Fruit fly (Drosophila melanogaster) whole organism, prepupa: ENCODE results near the gene if.
A peak's percentile ranks its signal among the peaks of the same experiment; 100 is the strongest.

Experiments used
- Blimp-1 ChIP-seq: fragments of 200-800 bp; sonication (Bioruptor generic); optimal IDR thresholded peaks from 3 replicates; lab custom pipeline; 2017; ENCODE audit warnings: missing biosample characterization, missing genetic modification characterization, mild to moderate bottlenecking, moderate library complexity, missing genetic modification reagents
- CG10631 ChIP-seq: fragments of 200-800 bp; sonication (Bioruptor generic); optimal IDR thresholded peaks from 2 replicates; lab custom pipeline; 2016; ENCODE audit warnings: missing biosample characterization, missing genetic modification characterization
- CG10669 ChIP-seq: fragments of 200-800 bp; sonication (Bioruptor generic); optimal IDR thresholded peaks from 3 replicates; lab custom pipeline; 2018; ENCODE audit warnings: missing biosample characterization, mild to moderate bottlenecking, missing genetic modification characterization, moderate library complexity
- CG11294 ChIP-seq: fragments of 200-800 bp; sonication (Bioruptor generic); IDR thresholded peaks from 2 replicates; pipeline ENCODE4 v1.3.6; 2022; ENCODE audit warnings: missing biosample characterization, missing genetic modification characterization
- CG11762 ChIP-seq: fragments of 200-800 bp; sonication (Bioruptor generic); optimal IDR thresholded peaks from 3 replicates; lab custom pipeline; 2016; ENCODE audit warnings: missing biosample characterization, missing genetic modification characterization; ENCODE audit not compliant: insufficient read depth
- CG15336 ChIP-seq: fragments of 200-800 bp; sonication (Bioruptor generic); IDR thresholded peaks from 2 replicates; pipeline ENCODE4 v1.3.6; 2022; ENCODE audit warnings: missing biosample characterization, missing genetic modification characterization
- CG1621 ChIP-seq: fragments of 200-800 bp; sonication (Bioruptor generic); optimal IDR thresholded peaks from 3 replicates; lab custom pipeline; 2018; ENCODE audit warnings: missing biosample characterization, mild to moderate bottlenecking, missing genetic modification characterization
- CG16779 ChIP-seq: fragments of 200-800 bp; sonication (Bioruptor generic); optimal IDR thresholded peaks from 3 replicates; lab custom pipeline; 2017; ENCODE audit warnings: missing biosample characterization, mild to moderate bottlenecking, missing genetic modification characterization
- CG3032 ChIP-seq: fragments of 200-800 bp; optimal IDR thresholded peaks from 2 replicates; lab custom pipeline; 2019; ENCODE audit warnings: missing biosample characterization, mild to moderate bottlenecking, missing genetic modification characterization, moderate library complexity
- CG32006 ChIP-seq: fragments of 200-800 bp; sonication (Bioruptor generic); optimal IDR thresholded peaks from 3 replicates; lab custom pipeline; 2017; ENCODE audit warnings: missing biosample characterization, mild to moderate bottlenecking, missing genetic modification characterization
- CG34406 ChIP-seq: fragments of 200-800 bp; sonication (Bioruptor generic); optimal IDR thresholded peaks from 3 replicates; lab custom pipeline; 2016; ENCODE audit warnings: missing biosample characterization, missing genetic modification characterization
- CG3919 ChIP-seq: fragments of 200-800 bp; sonication (Bioruptor generic); optimal IDR thresholded peaks from 3 replicates; lab custom pipeline; 2016; ENCODE audit warnings: missing biosample characterization, missing genetic modification characterization
- CG4318 ChIP-seq: fragments of 200-800 bp; sonication (Bioruptor generic); optimal IDR thresholded peaks from 3 replicates; lab custom pipeline; 2017; ENCODE audit warnings: missing biosample characterization, mild to moderate bottlenecking, missing genetic modification characterization
- CG6163 ChIP-seq: fragments of 200-800 bp; sonication (Bioruptor generic); IDR thresholded peaks from 3 replicates; pipeline ENCODE4 v1.3.6; 2022; ENCODE audit warnings: missing biosample characterization, missing genetic modification characterization
- CG6276 ChIP-seq: fragments of 200-800 bp; sonication (Bioruptor generic); optimal IDR thresholded peaks from 2 replicates; lab custom pipeline; 2017; ENCODE audit warnings: missing biosample characterization, mild to moderate bottlenecking, missing genetic modification characterization
- CG6808 ChIP-seq: fragments of 200-800 bp; sonication (Bioruptor generic); optimal IDR thresholded peaks from 3 replicates; lab custom pipeline; 2017; ENCODE audit warnings: missing biosample characterization, missing genetic modification characterization, mild to moderate bottlenecking, moderate library complexity, missing genetic modification reagents
- CG6854 ChIP-seq: fragments of 200-800 bp; sonication (Bioruptor generic); optimal IDR thresholded peaks from 2 replicates; lab custom pipeline; 2017; ENCODE audit warnings: missing biosample characterization, mild to moderate bottlenecking, missing genetic modification characterization
- CG8119 ChIP-seq: fragments of 200-800 bp; sonication (Bioruptor generic); IDR thresholded peaks from 3 replicates; pipeline ENCODE4 v1.3.6; 2022; ENCODE audit warnings: missing biosample characterization, missing genetic modification characterization
- CG8319 ChIP-seq: fragments of 200-800 bp; sonication (Bioruptor generic); optimal IDR thresholded peaks from 3 replicates; lab custom pipeline; 2016; ENCODE audit warnings: missing biosample characterization, missing genetic modification characterization
- CG8632 ChIP-seq: fragments of 200-800 bp; sonication (Bioruptor generic); optimal IDR thresholded peaks from 3 replicates; lab custom pipeline; 2016; ENCODE audit warnings: missing biosample characterization, missing genetic modification characterization
- CG9139 ChIP-seq: fragments of 200-800 bp; sonication (Bioruptor generic); optimal IDR thresholded peaks from 3 replicates; lab custom pipeline; 2017; ENCODE audit warnings: missing biosample characterization, mild to moderate bottlenecking, missing genetic modification characterization
- Eip75B ChIP-seq: fragments of 200-800 bp; sonication (Bioruptor generic); optimal IDR thresholded peaks from 3 replicates; lab custom pipeline; 2016; ENCODE audit warnings: missing biosample characterization, missing genetic modification characterization
- Eip78C ChIP-seq: fragments of 200-800 bp; sonication (Bioruptor generic); peaks from one replicate; lab custom pipeline; 2016; ENCODE audit warnings: missing biosample characterization, missing genetic modification characterization
- Eip93F ChIP-seq: fragments of 200-800 bp; sonication (Bioruptor generic); optimal IDR thresholded peaks from 2 replicates; lab custom pipeline; 2016; ENCODE audit warnings: missing biosample characterization, mild to moderate bottlenecking, missing genetic modification characterization
- Ets21C ChIP-seq: fragments of 200-800 bp; sonication (Bioruptor generic); optimal IDR thresholded peaks from 3 replicates; lab custom pipeline; 2016; ENCODE audit warnings: missing biosample characterization, missing genetic modification characterization
- Ets96B ChIP-seq: fragments of 200-800 bp; optimal IDR thresholded peaks from 2 replicates; lab custom pipeline; 2019; ENCODE audit warnings: missing biosample characterization, mild to moderate bottlenecking, missing genetic modification characterization, moderate library complexity
- Gug ChIP-seq: fragments of 200-800 bp; sonication (Bioruptor generic); IDR thresholded peaks from 2 replicates; pipeline ENCODE4 v1.3.6; 2022; ENCODE audit warnings: missing biosample characterization, missing genetic modification characterization
- Hr39 ChIP-seq: fragments of 200-800 bp; sonication (Bioruptor generic); optimal IDR thresholded peaks from 2 replicates; lab custom pipeline; 2016; ENCODE audit warnings: missing biosample characterization, missing genetic modification characterization
- Hr4 ChIP-seq: fragments of 200-800 bp; sonication (Bioruptor generic); optimal IDR thresholded peaks from 3 replicates; lab custom pipeline; 2016; ENCODE audit warnings: missing biosample characterization, missing genetic modification characterization
- Lpt ChIP-seq: fragments of 200-800 bp; sonication (Bioruptor generic); optimal IDR thresholded peaks from 3 replicates; lab custom pipeline; 2016; ENCODE audit warnings: missing biosample characterization, missing genetic modification characterization
- Met ChIP-seq: fragments of 200-800 bp; sonication (Bioruptor generic); optimal IDR thresholded peaks from 3 replicates; lab custom pipeline; 2016; ENCODE audit warnings: missing biosample characterization, missing genetic modification characterization
- OdsH ChIP-seq: fragments of 200-800 bp; sonication (Bioruptor generic); optimal IDR thresholded peaks from 3 replicates; lab custom pipeline; 2016; ENCODE audit warnings: missing biosample characterization, missing genetic modification characterization
- Sox102F ChIP-seq: fragments of 200-800 bp; sonication (Bioruptor generic); optimal IDR thresholded peaks from 2 replicates; lab custom pipeline; 2016; ENCODE audit warnings: missing biosample characterization, mild to moderate bottlenecking, missing genetic modification characterization
- Sox14 ChIP-seq: fragments of 200-800 bp; sonication (Bioruptor generic); optimal IDR thresholded peaks from 3 replicates; lab custom pipeline; 2016; ENCODE audit warnings: missing biosample characterization, missing genetic modification characterization
- achi ChIP-seq: fragments of 200-800 bp; sonication (Bioruptor generic); optimal IDR thresholded peaks from 3 replicates; lab custom pipeline; 2016; ENCODE audit warnings: missing biosample characterization, missing genetic modification characterization
- acj6 ChIP-seq: fragments of 200-800 bp; sonication (Bioruptor generic); optimal IDR thresholded peaks from 3 replicates; lab custom pipeline; 2016; ENCODE audit warnings: missing biosample characterization, missing genetic modification characterization
- dac ChIP-seq: fragments of 200-800 bp; sonication (Bioruptor generic); optimal IDR thresholded peaks from 2 replicates; lab custom pipeline; 2017; ENCODE audit warnings: missing biosample characterization, mild to moderate bottlenecking, missing genetic modification characterization
- dsx ChIP-seq: fragments of 200-800 bp; optimal IDR thresholded peaks from 3 replicates; lab custom pipeline; 2019; ENCODE audit warnings: missing biosample characterization, mild to moderate bottlenecking, missing genetic modification characterization, moderate library complexity; ENCODE audit not compliant: poor library complexity, severe bottlenecking
- eg ChIP-seq: fragments of 200-800 bp; sonication (Bioruptor generic); IDR thresholded peaks from 3 replicates; pipeline ENCODE4 v1.3.6; 2022; ENCODE audit warnings: missing biosample characterization, missing genetic modification characterization
- fd59A ChIP-seq: fragments of 200-800 bp; sonication (Bioruptor generic); optimal IDR thresholded peaks from 2 replicates; lab custom pipeline; 2017; ENCODE audit warnings: missing biosample characterization, mild to moderate bottlenecking, missing genetic modification characterization, missing genetic modification reagents
- fd85E ChIP-seq: fragments of 200-800 bp; sonication (Bioruptor generic); optimal IDR thresholded peaks from 3 replicates; lab custom pipeline; 2016; ENCODE audit warnings: missing biosample characterization, missing genetic modification characterization
- fkh ChIP-seq: fragments of 200-800 bp; sonication (Bioruptor generic); optimal IDR thresholded peaks from 3 replicates; lab custom pipeline; 2017; ENCODE audit warnings: missing biosample characterization, mild to moderate bottlenecking, missing genetic modification characterization, moderate library complexity
- lz ChIP-seq: fragments of 200-800 bp; sonication (Bioruptor generic); optimal IDR thresholded peaks from 3 replicates; lab custom pipeline; 2016; ENCODE audit warnings: missing biosample characterization, missing genetic modification characterization
- net ChIP-seq: fragments of 200-800 bp; sonication (Bioruptor generic); optimal IDR thresholded peaks from 3 replicates; lab custom pipeline; 2016; ENCODE audit warnings: missing biosample characterization, missing genetic modification characterization
- pdm3 ChIP-seq: fragments of 200-800 bp; sonication (Bioruptor generic); optimal IDR thresholded peaks from 3 replicates; lab custom pipeline; 2016; ENCODE audit warnings: missing biosample characterization, missing genetic modification characterization
- salr ChIP-seq, 2 experiments: fragments of 200-800 bp; sonication (Bioruptor generic); optimal IDR thresholded peaks; 3 replicates each; lab custom pipeline; 2016 to 2018; ENCODE audit warnings: missing biosample characterization in 2 of 2, missing genetic modification characterization in 2 of 2, mild to moderate bottlenecking in 1 of 2
- spab ChIP-seq: fragments of 200-800 bp; sonication (Bioruptor generic); optimal IDR thresholded peaks from 2 replicates; lab custom pipeline; 2017; ENCODE audit warnings: missing biosample characterization, mild to moderate bottlenecking, missing genetic modification characterization, missing genetic modification reagents
- svp ChIP-seq: fragments of 200-800 bp; sonication (Bioruptor generic); peaks from one replicate; lab custom pipeline; 2016; ENCODE audit warnings: missing biosample characterization, missing genetic modification characterization
- topi ChIP-seq: fragments of 200-800 bp; sonication (Bioruptor generic); optimal IDR thresholded peaks from 3 replicates; lab custom pipeline; 2016; ENCODE audit warnings: missing biosample characterization, missing genetic modification characterization
- vri ChIP-seq: fragments of 200-800 bp; sonication (Bioruptor generic); optimal IDR thresholded peaks from 3 replicates; lab custom pipeline; 2016; ENCODE audit warnings: missing biosample characterization, mild to moderate bottlenecking, missing genetic modification characterization

The if gene

DNA sequence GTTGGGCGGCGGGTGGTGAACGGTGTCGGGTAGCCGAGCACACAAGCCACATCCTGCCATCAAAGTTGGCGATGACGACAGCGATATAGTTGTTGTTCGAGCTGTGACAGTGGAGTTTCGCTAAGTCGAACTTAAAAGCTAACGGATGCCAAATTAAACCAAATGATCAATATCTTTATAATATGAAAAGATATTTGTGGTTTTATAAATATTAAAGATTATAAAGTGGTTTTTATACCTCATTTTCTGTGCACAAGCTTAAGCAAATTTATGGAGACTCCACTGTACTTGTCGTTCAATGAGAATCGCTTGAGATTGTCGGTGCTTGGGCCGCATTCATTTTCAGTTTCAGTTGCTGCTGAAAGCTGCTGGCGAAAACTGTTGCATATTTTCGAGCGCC, 38.8 kb upstream of the if start (continued):
- TF ChIP-seq svp (GFP tag; lab: Kevin White, UChicago) (peak; percentile 56), achi (GFP tag; lab: Kevin White, UChicago) (peak; percentile 79), Met (peak; percentile 63), topi (peak; percentile 52), Gug (GFP tag; lab: Robert Waterston, UW) (peak; percentile 86), CG8632 (GFP tag; lab: Kevin White, UChicago) (peak; percentile 76), Ets96B (tag; lab: Kevin White, UChicago) (peak; percentile 67), Sox14 (GFP tag; lab: Kevin White, UChicago) (peak; percentile 65)

DNA sequence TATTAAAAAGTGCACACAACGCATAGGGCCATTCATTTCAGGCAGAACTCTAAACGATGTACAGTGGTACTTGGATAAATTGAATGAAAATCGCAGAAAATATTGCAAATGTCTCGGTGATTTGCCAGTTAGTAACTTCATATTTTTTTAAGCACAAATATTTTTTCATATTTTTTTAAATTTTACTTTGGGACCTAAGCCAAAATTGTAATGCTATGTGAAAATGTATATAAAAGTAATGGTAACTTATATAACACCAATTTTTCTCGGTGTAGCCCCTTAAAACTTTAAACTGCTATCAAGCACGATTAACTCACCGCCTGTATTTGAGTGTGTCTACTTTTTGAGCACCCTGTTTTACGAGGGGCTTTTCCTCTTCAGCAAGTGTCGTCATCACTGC, 38.0 kb upstream of the if start:
- TF ChIP-seq Hr39 (GFP tag; lab: Kevin White, UChicago): no peak
- TF ChIP-seq pdm3 (GFP tag; lab: Kevin White, UChicago): peak; percentile 35
- no peak for TF ChIP-seq svp (GFP tag; lab: Kevin White, UChicago)
- TF ChIP-seq CG3032: no peak
- TF ChIP-seq Met: no peak
- no peak for TF ChIP-seq vri
- TF ChIP-seq spab (GFP tag; lab: Kevin White, UChicago): no peak
- TF ChIP-seq Lpt: no peak
- no peak for TF ChIP-seq dac (GFP tag; lab: Kevin White, UChicago)
- peak; percentile 78 for TF ChIP-seq Eip78C (GFP tag; lab: Kevin White, UChicago)
- TF ChIP-seq CG11762: peak; percentile 10
- TF ChIP-seq CG6163 (GFP tag; lab: Robert Waterston, UW): 0 out of 3 replicates have a peak, but pooled peaks have one; percentile 40
- TF ChIP-seq CG6854 (GFP tag; lab: Kevin White, UChicago): no peak
- TF ChIP-seq achi (GFP tag; lab: Kevin White, UChicago): peak; percentile 10
- no peak for TF ChIP-seq CG1621 (tag; lab: Kevin White, UChicago)
- no peak for TF ChIP-seq Ets96B (tag; lab: Kevin White, UChicago)
- no peak for TF ChIP-seq CG9139 (GFP tag; lab: Kevin White, UChicago)
- TF ChIP-seq Eip93F (GFP tag; lab: Kevin White, UChicago): no peak
- TF ChIP-seq Blimp-1 (GFP tag; lab: Kevin White, UChicago): no peak
- TF ChIP-seq CG6276 (GFP tag; lab: Kevin White, UChicago): peak; percentile 51
- TF ChIP-seq Sox102F (GFP tag; lab: Kevin White, UChicago): no peak
- TF ChIP-seq Ets21C: no peak
- no peak for TF ChIP-seq CG8632 (GFP tag; lab: Kevin White, UChicago)
- TF ChIP-seq CG32006: peak; percentile 63
- TF ChIP-seq CG15336 (GFP tag; lab: Robert Waterston, UW): peak; percentile 70
- no peak for TF ChIP-seq dsx (GFP tag; lab: Kevin White, UChicago)
- peak; percentile 62; the same call in 2 of the 3 replicates for TF ChIP-seq CG8119 (GFP tag; lab: Robert Waterston, UW)
- TF ChIP-seq Gug (GFP tag; lab: Robert Waterston, UW): no peak
- peak; percentile 6; the same call in 1 of the 2 replicates for TF ChIP-seq CG11294 (GFP tag; lab: Robert Waterston, UW)
- peak; percentile 40 for TF ChIP-seq Hr4 (GFP tag; lab: Kevin White, UChicago)
- TF ChIP-seq fd85E (GFP tag; lab: Kevin White, UChicago): no peak
- TF ChIP-seq CG34406 (GFP tag; lab: Kevin White, UChicago): no peak
- TF ChIP-seq lz (GFP tag; lab: Kevin White, UChicago): no peak
- peak; percentile 62 for TF ChIP-seq eg
- peak; percentile 13 for TF ChIP-seq acj6 (GFP tag; lab: Kevin White, UChicago)
- no peak for TF ChIP-seq fkh (GFP tag; lab: Kevin White, UChicago)
- TF ChIP-seq CG16779 (tag; lab: Kevin White, UChicago): no peak
- no peak for TF ChIP-seq Eip75B (GFP tag; lab: Kevin White, UChicago)
- TF ChIP-seq fd59A: no peak
- no peak for TF ChIP-seq CG3919 (GFP tag; lab: Kevin White, UChicago)
- no peak for TF ChIP-seq CG6808 (GFP tag; lab: Kevin White, UChicago)
- peak; percentile 26 for TF ChIP-seq CG4318 (GFP tag; lab: Kevin White, UChicago)
- TF ChIP-seq CG10631 (GFP tag; lab: Kevin White, UChicago): peak; percentile 5
- no peak for TF ChIP-seq CG8319
- TF ChIP-seq net: peak; percentile 12
- TF ChIP-seq OdsH: peak; percentile 31
- TF ChIP-seq salr (GFP tag; optimal IDR thresholded peaks at IDR 0.05; lab: Kevin White, UChicago): no peak
- peak; percentile 5 for TF ChIP-seq CG10669 (GFP tag; lab: Kevin White, UChicago)
